Worm (Caenorhabditis elegans): ENCODE results near the gene grsp-3.

Gene grsp-3

ce11 chrIV:7099377-7099776 is 32.4 kb downstream of the grsp-3 start:
- peak; percentile 15 for TF ChIP-seq mep-1 (tag; optimal IDR thresholded peaks at IDR 0.05)
- no peak for TF ChIP-seq ham-2 (GFP tag; optimal IDR thresholded peaks at IDR 0.05)
- peak; percentile 32 for TF ChIP-seq unc-120 (tag; optimal IDR thresholded peaks at IDR 0.05; ENCODE audit: poor library complexity, severe bottlenecking)
- TF ChIP-seq unc-62 (GFP tag; optimal IDR thresholded peaks at IDR 0.05) = peak; percentile 37
- TF ChIP-seq pha-4 (tag; optimal IDR thresholded peaks at IDR 0.05) = peak; percentile 65
- peak; percentile 97 for TF ChIP-seq hlh-1 (tag; optimal IDR thresholded peaks at IDR 0.05)
- TF ChIP-seq flh-1 (GFP tag; optimal IDR thresholded peaks at IDR 0.05) = no peak
- no peak for TF ChIP-seq sem-2 (GFP tag; optimal IDR thresholded peaks at IDR 0.05)

ce11 chrIV:7098509-7099065 is 33.1 kb downstream of the grsp-3 start, which contains the start of gene ZC477.4:
ZC477.4 (minus strand) TSS chrIV:7098784.
- no peak for TF ChIP-seq ceh-83 (GFP tag; optimal IDR thresholded peaks at IDR 0.05)
- peak; percentile 95 for TF ChIP-seq unc-120 (tag; optimal IDR thresholded peaks at IDR 0.05; ENCODE audit: poor library complexity, severe bottlenecking)
- TF ChIP-seq nhr-76 (tag; optimal IDR thresholded peaks at IDR 0.05) = no peak
- TF ChIP-seq flh-1 (GFP tag; optimal IDR thresholded peaks at IDR 0.05) = no peak
- TF ChIP-seq ceh-39 (tag; optimal IDR thresholded peaks at IDR 0.05) = no peak
- TF ChIP-seq unc-62 (GFP tag; optimal IDR thresholded peaks at IDR 0.05) = peak; percentile 30
- TF ChIP-seq nhr-2 (tag; optimal IDR thresholded peaks at IDR 0.05) = no peak
- TF ChIP-seq mls-2 (tag; optimal IDR thresholded peaks at IDR 0.05) = no peak
- no peak for TF ChIP-seq sptf-1 (tag; optimal IDR thresholded peaks at IDR 0.05)
- no peak for TF ChIP-seq drap-1 (GFP tag; optimal IDR thresholded peaks at IDR 0.05)
- TF ChIP-seq mab-5 (tag; optimal IDR thresholded peaks at IDR 0.05) = no peak
- no peak for TF ChIP-seq elt-3 (tag; optimal IDR thresholded peaks at IDR 0.05)
- TF ChIP-seq ces-1 (GFP tag; optimal IDR thresholded peaks at IDR 0.05) = no peak
- no peak for TF ChIP-seq nhr-28 (tag; optimal IDR thresholded peaks at IDR 0.05)
- TF ChIP-seq pha-4 (tag; optimal IDR thresholded peaks at IDR 0.05) = no peak
- no peak for TF ChIP-seq sem-2 (GFP tag; optimal IDR thresholded peaks at IDR 0.05)
- TF ChIP-seq zip-8 (tag; optimal IDR thresholded peaks at IDR 0.05) = no peak
- TF ChIP-seq blmp-1 (tag; optimal IDR thresholded peaks at IDR 0.05) = no peak
- TF ChIP-seq nhr-12 (tag; optimal IDR thresholded peaks at IDR 0.05) = no peak
- TF ChIP-seq lin-13 (tag; optimal IDR thresholded peaks at IDR 0.05) = no peak
- TF ChIP-seq ztf-11 (tag; optimal IDR thresholded peaks at IDR 0.05) = no peak
- TF ChIP-seq bed-3 (GFP tag; optimal IDR thresholded peaks at IDR 0.05) = no peak
- no peak for TF ChIP-seq lsy-2 (tag; optimal IDR thresholded peaks at IDR 0.05)
- TF ChIP-seq lin-32 (GFP tag; optimal IDR thresholded peaks at IDR 0.05) = no peak
- TF ChIP-seq nhr-237 (tag; optimal IDR thresholded peaks at IDR 0.05) = no peak
- TF ChIP-seq elt-1 (tag; optimal IDR thresholded peaks at IDR 0.05; ENCODE audit: borderline replicate concordance, insufficient read depth) = no peak
- no peak for TF ChIP-seq tbx-8 (GFP tag; optimal IDR thresholded peaks at IDR 0.05)
- no peak for TF ChIP-seq mep-1 (tag; optimal IDR thresholded peaks at IDR 0.05)
- TF ChIP-seq unc-39 (tag; optimal IDR thresholded peaks at IDR 0.05) = no peak
- no peak for TF ChIP-seq cnd-1 (tag; optimal IDR thresholded peaks at IDR 0.05)
- no peak for TF ChIP-seq snpc-4 (tag; optimal IDR thresholded peaks at IDR 0.05)
- no peak for TF ChIP-seq ceh-43 (GFP tag; optimal IDR thresholded peaks at IDR 0.05)
- TF ChIP-seq M03D4.4 (tag; optimal IDR thresholded peaks at IDR 0.05) = peak; percentile 31
- peak; percentile 89 for TF ChIP-seq hlh-1 (tag; optimal IDR thresholded peaks at IDR 0.05)
- no peak for TF ChIP-seq ham-2 (GFP tag; optimal IDR thresholded peaks at IDR 0.05)

ce11 chrIV:7097450-7097849 is 34.3 kb downstream of the grsp-3 start:
- TF ChIP-seq lsy-2 (tag; optimal IDR thresholded peaks at IDR 0.05) (no peak), mls-2 (tag; optimal IDR thresholded peaks at IDR 0.05) (no peak), sem-2 (GFP tag; optimal IDR thresholded peaks at IDR 0.05) (no peak), blmp-1 (tag; optimal IDR thresholded peaks at IDR 0.05) (no peak), nhr-28 (tag; optimal IDR thresholded peaks at IDR 0.05) (no peak), unc-120 (tag; optimal IDR thresholded peaks at IDR 0.05; ENCODE audit: poor library complexity, severe bottlenecking) (no peak), unc-62 (GFP tag; optimal IDR thresholded peaks at IDR 0.05) (no peak), mab-5 (tag; optimal IDR thresholded peaks at IDR 0.05) (no peak), tbx-8 (GFP tag; optimal IDR thresholded peaks at IDR 0.05) (no peak), ztf-11 (tag; optimal IDR thresholded peaks at IDR 0.05) (no peak), nhr-237 (tag; optimal IDR thresholded peaks at IDR 0.05) (no peak), nhr-12 (tag; optimal IDR thresholded peaks at IDR 0.05) (no peak), nhr-76 (tag; optimal IDR thresholded peaks at IDR 0.05) (no peak), unc-39 (tag; optimal IDR thresholded peaks at IDR 0.05) (no peak)
